Worm (Caenorhabditis elegans) whole organism, late embryonic: ENCODE data around the gene C54C6.5.

Source experiments
- C38D4.7 ChIP-seq: fragments of 200-800 bp; sonication (Bioruptor generic); optimal IDR thresholded peaks from 2 replicates; lab custom pipeline; 2018; ENCODE audit warnings: mild to moderate bottlenecking, missing genetic modification characterization, moderate library complexity, missing compliant biosample characterization
- F13H6.1 ChIP-seq: sonication (generic microtip); optimal IDR thresholded peaks from 2 replicates; lab custom pipeline; 2016; ENCODE audit warnings: missing genetic modification characterization, missing compliant biosample characterization
- K09A11.1 ChIP-seq: sonication (generic microtip); optimal IDR thresholded peaks from 2 replicates; lab custom pipeline; 2017; ENCODE audit warnings: antibody characterized with exemption, mild to moderate bottlenecking, missing genetic modification characterization, missing compliant biosample characterization; ENCODE audit not compliant: insufficient read depth
- Y22D7AL.16 ChIP-seq: sonication (generic microtip); optimal IDR thresholded peaks from 2 replicates; lab custom pipeline; 2016; ENCODE audit warnings: missing genetic modification characterization, missing compliant biosample characterization
- ahr-1 ChIP-seq: sonication (generic microtip); optimal IDR thresholded peaks from 2 replicates; lab custom pipeline; 2016; ENCODE audit warnings: missing genetic modification characterization, missing compliant biosample characterization
- ceh-14 ChIP-seq: sonication (generic microtip); optimal IDR thresholded peaks from 2 replicates; lab custom pipeline; 2016; ENCODE audit warnings: missing genotype, missing genetic modification characterization, missing compliant biosample characterization
- ceh-18 ChIP-seq: sonication (generic microtip); optimal IDR thresholded peaks from 2 replicates; lab custom pipeline; 2016; ENCODE audit warnings: missing genetic modification characterization, missing compliant biosample characterization
- ceh-19 ChIP-seq: fragments of 200-800 bp; sonication (Bioruptor generic); optimal IDR thresholded peaks from 2 replicates; lab custom pipeline; 2018; ENCODE audit warnings: mild to moderate bottlenecking, missing genetic modification characterization, missing compliant biosample characterization
- ceh-24 ChIP-seq: sonication (generic microtip); optimal IDR thresholded peaks from 2 replicates; lab custom pipeline; 2016; ENCODE audit warnings: mild to moderate bottlenecking, missing genetic modification characterization, missing compliant biosample characterization
- ceh-31 ChIP-seq: sonication (generic microtip); optimal IDR thresholded peaks from 2 replicates; lab custom pipeline; 2016; ENCODE audit warnings: missing genetic modification characterization, missing compliant biosample characterization
- ceh-9 ChIP-seq: sonication (generic microtip); optimal IDR thresholded peaks from 2 replicates; lab custom pipeline; 2016; ENCODE audit warnings: mild to moderate bottlenecking, missing genetic modification characterization, inconsistent platforms, missing compliant biosample characterization
- che-1 ChIP-seq: sonication (generic microtip); optimal IDR thresholded peaks from 2 replicates; lab custom pipeline; 2016; ENCODE audit warnings: mild to moderate bottlenecking, missing genetic modification characterization, missing compliant biosample characterization
- dmd-4 ChIP-seq: sonication (generic microtip); optimal IDR thresholded peaks from 2 replicates; lab custom pipeline; 2016; ENCODE audit warnings: borderline replicate concordance, missing genetic modification characterization, missing compliant biosample characterization
- dve-1 ChIP-seq: sonication (generic microtip); optimal IDR thresholded peaks from 2 replicates; lab custom pipeline; 2017; ENCODE audit warnings: antibody characterized with exemption, mild to moderate bottlenecking, missing genetic modification characterization, missing compliant biosample characterization
- elt-2 ChIP-seq: sonication (generic microtip); optimal IDR thresholded peaks from 2 replicates; lab custom pipeline; 2016; ENCODE audit warnings: missing genetic modification reagents, missing genetic modification characterization, missing compliant biosample characterization
- elt-4 ChIP-seq: sonication (generic microtip); optimal IDR thresholded peaks from 2 replicates; lab custom pipeline; 2016; ENCODE audit warnings: missing genetic modification characterization, missing compliant biosample characterization
- eyg-1 ChIP-seq: sonication (generic microtip); optimal IDR thresholded peaks from 2 replicates; lab custom pipeline; 2016; ENCODE audit warnings: missing genotype, missing genetic modification characterization, missing compliant biosample characterization
- gmeb-2 ChIP-seq: sonication (generic microtip); optimal IDR thresholded peaks from 2 replicates; lab custom pipeline; 2016; ENCODE audit warnings: missing genetic modification characterization, inconsistent platforms, missing compliant biosample characterization
- hlh-13 ChIP-seq: fragments of 200-800 bp; sonication (Bioruptor generic); optimal IDR thresholded peaks from 2 replicates; lab custom pipeline; 2018; ENCODE audit warnings: mild to moderate bottlenecking, missing genetic modification characterization, missing compliant biosample characterization
- hlh-15 ChIP-seq: sonication (generic microtip); optimal IDR thresholded peaks from 2 replicates; lab custom pipeline; 2016; ENCODE audit warnings: missing genetic modification characterization, missing compliant biosample characterization
- hlh-8 ChIP-seq: sonication (generic microtip); optimal IDR thresholded peaks from 2 replicates; lab custom pipeline; 2016; ENCODE audit warnings: missing genotype, missing genetic modification characterization, missing compliant biosample characterization
- lim-6 ChIP-seq: sonication (generic microtip); optimal IDR thresholded peaks from 2 replicates; lab custom pipeline; 2016; ENCODE audit warnings: missing genetic modification characterization, missing compliant biosample characterization
- lin-11 ChIP-seq: fragments of 200-800 bp; sonication (Bioruptor generic); optimal IDR thresholded peaks from 2 replicates; lab custom pipeline; 2018; ENCODE audit warnings: mild to moderate bottlenecking, missing genetic modification characterization, missing compliant biosample characterization
- madf-2 ChIP-seq: sonication (generic microtip); optimal IDR thresholded peaks from 2 replicates; lab custom pipeline; 2017; ENCODE audit warnings: missing genetic modification characterization, missing compliant biosample characterization
- mec-3 ChIP-seq: sonication (generic microtip); optimal IDR thresholded peaks from 2 replicates; lab custom pipeline; 2016; ENCODE audit warnings: borderline replicate concordance, missing genetic modification characterization, missing compliant biosample characterization
- nfya-1 ChIP-seq: sonication (generic microtip); optimal IDR thresholded peaks from 2 replicates; lab custom pipeline; 2017; ENCODE audit warnings: missing genetic modification characterization, mild to moderate bottlenecking, missing compliant biosample characterization, antibody characterized with exemption, moderate library complexity
- nhr-11 ChIP-seq: fragments of 150-350 bp; optimal IDR thresholded peaks from 2 replicates; lab custom pipeline; 2014; ENCODE audit warnings: missing biosample characterization, missing genetic modification characterization
- nhr-232 ChIP-seq: sonication (generic microtip); optimal IDR thresholded peaks from 2 replicates; lab custom pipeline; 2016; ENCODE audit warnings: missing genetic modification characterization, missing compliant biosample characterization
- npax-4 ChIP-seq: sonication (generic microtip); optimal IDR thresholded peaks from 2 replicates; lab custom pipeline; 2016; ENCODE audit warnings: missing genetic modification characterization, missing compliant biosample characterization
- odd-2 ChIP-seq: sonication (generic microtip); optimal IDR thresholded peaks from 2 replicates; lab custom pipeline; 2017; ENCODE audit warnings: antibody characterized with exemption, mild to moderate bottlenecking, missing genetic modification characterization, missing compliant biosample characterization
- pat-9 ChIP-seq: fragments of 200-800 bp; sonication (Bioruptor generic); optimal IDR thresholded peaks from 2 replicates; lab custom pipeline; 2018; ENCODE audit warnings: mild to moderate bottlenecking, missing genetic modification characterization, moderate library complexity, missing compliant biosample characterization
- pha-2 ChIP-seq: sonication (generic microtip); optimal IDR thresholded peaks from 2 replicates; lab custom pipeline; 2017; ENCODE audit warnings: mild to moderate bottlenecking, missing genetic modification characterization, missing compliant biosample characterization
- pha-4 ChIP-seq: fragments of 150-350 bp; optimal IDR thresholded peaks from 2 replicates; lab custom pipeline; 2018; ENCODE audit warnings: missing biosample characterization, missing genetic modification reagents, missing genetic modification characterization
- rnt-1 ChIP-seq: sonication (generic microtip); optimal IDR thresholded peaks from 2 replicates; lab custom pipeline; 2016; ENCODE audit warnings: missing genetic modification characterization, missing compliant biosample characterization
- sox-4 ChIP-seq: sonication (generic microtip); optimal IDR thresholded peaks from 2 replicates; lab custom pipeline; 2017; ENCODE audit warnings: mild to moderate bottlenecking, missing genetic modification characterization, inconsistent platforms, missing compliant biosample characterization
- syd-9 ChIP-seq: sonication (generic microtip); optimal IDR thresholded peaks from 2 replicates; lab custom pipeline; 2016; ENCODE audit warnings: mild to moderate bottlenecking, missing genetic modification characterization, moderate library complexity, missing compliant biosample characterization
- tbx-2 ChIP-seq: sonication (generic microtip); optimal IDR thresholded peaks from 2 replicates; lab custom pipeline; 2016; ENCODE audit warnings: missing genetic modification characterization, missing compliant biosample characterization
- tbx-7 ChIP-seq: sonication (generic microtip); optimal IDR thresholded peaks from 2 replicates; lab custom pipeline; 2016; ENCODE audit warnings: missing genotype, missing genetic modification characterization, missing compliant biosample characterization
- ttx-3 ChIP-seq: sonication (generic microtip); optimal IDR thresholded peaks from 2 replicates; lab custom pipeline; 2016; ENCODE audit warnings: missing genetic modification reagents, missing genetic modification characterization, missing compliant biosample characterization
- unc-3 ChIP-seq, 2 experiments: fragments of 200-800 bp in 1 of 2; sonication (Bioruptor generic) in 1 of 2; sonication (generic microtip) in 1 of 2; conservative IDR thresholded peaks in 1 of 2; optimal IDR thresholded peaks in 1 of 2; 2 replicates each; pipeline versions ENCODE4 v1.3.6 to Lab custom; 2016 to 2022; ENCODE audit warnings: missing compliant biosample characterization in 2 of 2, missing genetic modification characterization in 2 of 2, missing genetic modification reagents in 1 of 2
- unc-42 ChIP-seq: sonication (generic microtip); optimal IDR thresholded peaks from 2 replicates; lab custom pipeline; 2016; ENCODE audit warnings: missing genotype, missing genetic modification characterization, missing compliant biosample characterization
- unc-86 ChIP-seq: sonication (generic microtip); optimal IDR thresholded peaks from 2 replicates; lab custom pipeline; 2016; ENCODE audit warnings: missing genetic modification characterization, missing compliant biosample characterization
- zip-5 ChIP-seq: sonication (generic microtip); optimal IDR thresholded peaks from 2 replicates; lab custom pipeline; 2016; ENCODE audit warnings: missing genetic modification characterization, missing compliant biosample characterization
- ztf-16 ChIP-seq: sonication (generic microtip); optimal IDR thresholded peaks from 2 replicates; lab custom pipeline; 2017; ENCODE audit warnings: missing genetic modification characterization, missing compliant biosample characterization

C54C6.5 gene

DNA sequence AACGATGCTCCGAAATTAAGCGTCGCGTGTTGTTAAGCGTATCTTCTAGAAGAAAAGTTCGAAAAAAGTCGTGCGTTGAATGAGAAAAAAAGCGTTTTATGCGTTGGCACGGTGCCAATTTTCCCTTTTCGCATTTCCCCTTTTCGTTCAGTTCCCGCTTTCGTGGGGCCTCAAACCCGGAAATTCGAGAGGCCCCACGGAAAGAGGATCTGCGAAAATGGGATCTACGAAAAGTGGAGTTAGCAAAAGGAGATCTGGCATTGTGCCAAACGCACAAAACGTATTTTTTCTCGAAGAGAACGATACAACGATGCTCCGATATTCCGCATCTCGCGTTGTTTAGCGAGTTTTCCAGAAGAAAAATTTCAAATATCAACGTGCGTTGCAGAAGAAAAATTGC, 49.8 kb downstream of the C54C6.5 start (continued):
- TF ChIP-seq K09A11.1 (tag; lab: Kevin White, UChicago) (no peak), syd-9 (tag; lab: Kevin White, UChicago) (peak; percentile 98), elt-2 (tag; lab: Kevin White, UChicago) (peak; percentile 100), pha-2 (peak; percentile 90), sox-4 (peak; percentile 91), F13H6.1 (tag; lab: Kevin White, UChicago) (peak; percentile 100), hlh-8 (tag; lab: Kevin White, UChicago) (peak; percentile 100), ahr-1 (tag; lab: Kevin White, UChicago) (peak; percentile 100), che-1 (tag; lab: Kevin White, UChicago) (peak; percentile 83), nhr-11 (tag; lab: Kevin White, UChicago) (no peak), hlh-13 (GFP tag; lab: Kevin White, UChicago) (peak; percentile 95), elt-4 (tag; lab: Kevin White, UChicago) (peak; percentile 100), zip-5 (tag; lab: Kevin White, UChicago) (peak; percentile 100), nfya-1 (no peak), pat-9 (tag; lab: Kevin White, UChicago) (peak; percentile 79), eyg-1 (tag; lab: Kevin White, UChicago) (peak; percentile 99), gmeb-2 (tag; lab: Kevin White, UChicago) (peak; percentile 96), ceh-14 (tag; lab: Kevin White, UChicago) (peak; percentile 100), ttx-3 (tag; lab: Kevin White, UChicago) (peak; percentile 98), unc-42 (tag; lab: Kevin White, UChicago) (peak; percentile 91), tbx-7 (tag; lab: Kevin White, UChicago) (peak; percentile 100), hlh-15 (tag; lab: Kevin White, UChicago) (peak; percentile 98), lin-11 (peak; percentile 85), ceh-31 (tag; lab: Kevin White, UChicago) (peak; percentile 100), ceh-18 (peak; percentile 97), pha-4 (tag; lab: Kevin White, UChicago) (no peak), unc-3 (GFP tag; conservative IDR thresholded peaks at IDR 0.05; lab: Robert Waterston, UW) (peak; percentile 96), unc-3 (tag; optimal IDR thresholded peaks at IDR 0.05; lab: Kevin White, UChicago) (peak; percentile 98), mec-3 (peak; percentile 100), ztf-16 (tag; lab: Kevin White, UChicago) (peak; percentile 98), tbx-2 (peak; percentile 100), rnt-1 (tag; lab: Kevin White, UChicago) (peak; percentile 100), npax-4 (peak; percentile 89), dve-1 (tag; lab: Kevin White, UChicago) (no peak), Y22D7AL.16 (tag; lab: Kevin White, UChicago) (peak; percentile 96), ceh-24 (peak; percentile 92), ceh-9 (tag; lab: Kevin White, UChicago) (no peak), madf-2 (tag; lab: Kevin White, UChicago) (peak; percentile 87), nhr-232 (tag; lab: Kevin White, UChicago) (peak; percentile 94), ceh-19 (GFP tag; lab: Kevin White, UChicago) (peak; percentile 98), dmd-4 (tag; lab: Kevin White, UChicago) (peak; percentile 100), lim-6 (tag; lab: Kevin White, UChicago) (peak; percentile 100), unc-86 (peak; percentile 100), odd-2 (no peak), C38D4.7 (GFP tag; lab: Kevin White, UChicago) (peak; percentile 93)
